Worm (Caenorhabditis elegans) whole organism, early embryonic: Measurements from ENCODE around the gene F45E10.2.

ENCODE experiments used
- B0310.2 ChIP-seq: sonication (generic microtip); optimal IDR thresholded peaks from 2 replicates; lab custom pipeline; 2016; ENCODE audit warnings: mild to moderate bottlenecking, missing genetic modification characterization, missing compliant biosample characterization
- F13C5.2 ChIP-seq: sonication (generic microtip); optimal IDR thresholded peaks from 2 replicates; lab custom pipeline; 2017; ENCODE audit warnings: mild to moderate bottlenecking, missing genetic modification characterization, inconsistent platforms, missing compliant biosample characterization
- aly-1 ChIP-seq: sonication (generic microtip); optimal IDR thresholded peaks from 2 replicates; lab custom pipeline; 2016; ENCODE audit warnings: missing genetic modification characterization, missing compliant biosample characterization
- ama-1 ChIP-seq: fragments of 150-350 bp; optimal IDR thresholded peaks from 2 replicates; lab custom pipeline; 2014
- ceh-13 ChIP-seq: fragments of 200-800 bp; sonication (Bioruptor generic); optimal IDR thresholded peaks from 2 replicates; lab custom pipeline; 2018; ENCODE audit warnings: mild to moderate bottlenecking, missing genetic modification characterization, missing compliant biosample characterization
- ceh-36 ChIP-seq: sonication (generic microtip); optimal IDR thresholded peaks from 2 replicates; lab custom pipeline; 2016; ENCODE audit warnings: missing genetic modification characterization, inconsistent platforms, missing compliant biosample characterization
- ets-7 ChIP-seq: sonication (generic microtip); optimal IDR thresholded peaks from 2 replicates; lab custom pipeline; 2016; ENCODE audit warnings: missing genotype, missing genetic modification characterization, missing compliant biosample characterization
- flt-1 ChIP-seq: fragments of 200-800 bp; sonication (Bioruptor generic); IDR thresholded peaks from 2 replicates; pipeline ENCODE4 v1.3.6; 2022; ENCODE audit warnings: missing genetic modification characterization, missing compliant biosample characterization
- hmbx-1 ChIP-seq: sonication (generic microtip); optimal IDR thresholded peaks from 2 replicates; lab custom pipeline; 2016; ENCODE audit warnings: mild to moderate bottlenecking, missing genetic modification characterization, missing compliant biosample characterization
- hmg-4 ChIP-seq: fragments of 200-800 bp; sonication (Bioruptor generic); optimal IDR thresholded peaks from 2 replicates; lab custom pipeline; 2018; ENCODE audit warnings: mild to moderate bottlenecking, missing genetic modification characterization, missing compliant biosample characterization
- hnd-1 ChIP-seq: sonication (generic microtip); optimal IDR thresholded peaks from 2 replicates; lab custom pipeline; 2016; ENCODE audit warnings: missing genetic modification characterization, missing compliant biosample characterization
- pes-1 ChIP-seq: fragments of 200-800 bp; sonication (Bioruptor generic); IDR thresholded peaks from 2 replicates; pipeline ENCODE4 v1.3.6; 2022; ENCODE audit warnings: missing genetic modification reagents, missing genetic modification characterization, missing compliant biosample characterization
- scrt-1 ChIP-seq: fragments of 200-800 bp; sonication (Bioruptor generic); IDR thresholded peaks from 2 replicates; pipeline ENCODE4 v1.3.6; 2022; ENCODE audit warnings: missing genetic modification characterization, missing compliant biosample characterization
- sea-1 ChIP-seq: fragments of 200-800 bp; sonication (Bioruptor generic); conservative IDR thresholded peaks from 2 replicates; pipeline ENCODE4 v1.3.6; 2022; ENCODE audit warnings: missing genetic modification characterization, missing compliant biosample characterization
- tbx-11 ChIP-seq: fragments of 200-800 bp; sonication (Bioruptor generic); IDR thresholded peaks from 2 replicates; pipeline ENCODE4 v1.3.6; 2022; ENCODE audit warnings: missing genetic modification characterization, missing compliant biosample characterization
- tbx-37 ChIP-seq: fragments of 200-800 bp; sonication (Bioruptor generic); conservative IDR thresholded peaks from 2 replicates; pipeline ENCODE4 v1.3.6; 2022; ENCODE audit warnings: missing genetic modification reagents, missing genetic modification characterization, missing compliant biosample characterization
- tra-4 ChIP-seq: sonication (generic microtip); optimal IDR thresholded peaks from 2 replicates; lab custom pipeline; 2017; ENCODE audit warnings: missing genetic modification characterization, missing compliant biosample characterization

Gene F45E10.2

ce11 chrII:11072565-11072964 lies 17.4 kb upstream of the F45E10.2 start:
- TF ChIP-seq scrt-1 (GFP tag; lab: Robert Waterston, UW) (no peak), ceh-13 (GFP tag; lab: Kevin White, UChicago) (no peak), pes-1 (no peak), sea-1 (no peak), flt-1 (GFP tag; lab: Robert Waterston, UW) (no peak), ets-7 (tag; lab: Kevin White, UChicago) (no peak), hnd-1 (tag; lab: Kevin White, UChicago) (no peak), hmbx-1 (no peak)

ce11 chrII:11064191-11064695 lies 9.1 kb upstream of the F45E10.2 start:
- TF ChIP-seq scrt-1 (GFP tag; lab: Robert Waterston, UW) (no peak), hmg-4 (GFP tag; lab: Kevin White, UChicago) (no peak)

ce11 chrII:11057256-11057655 lies 2.1 kb upstream of the F45E10.2 start:
- TF ChIP-seq sea-1 (no peak), tra-4 (tag; lab: Kevin White, UChicago) (no peak), hmg-4 (GFP tag; lab: Kevin White, UChicago) (no peak), tbx-37 (GFP tag; lab: Robert Waterston, UW) (no peak), hnd-1 (tag; lab: Kevin White, UChicago) (no peak)

ce11 chrII:11052526-11052925 lies 2.6 kb downstream of the F45E10.2 start:
- TF ChIP-seq pes-1 (no peak), scrt-1 (GFP tag; lab: Robert Waterston, UW) (no peak), F13C5.2 (tag; lab: Kevin White, UChicago) (no peak), B0310.2 (tag; lab: Kevin White, UChicago) (no peak), aly-1 (tag; lab: Kevin White, UChicago) (no peak), tbx-11 (GFP tag; lab: Robert Waterston, UW) (no peak), hnd-1 (tag; lab: Kevin White, UChicago) (no peak), sea-1 (no peak), ets-7 (tag; lab: Kevin White, UChicago) (no peak), ama-1 (lab: Kevin White, UChicago) (no peak), flt-1 (GFP tag; lab: Robert Waterston, UW) (no peak), ceh-36 (no peak), tbx-37 (GFP tag; lab: Robert Waterston, UW) (no peak), ceh-13 (GFP tag; lab: Kevin White, UChicago) (no peak), hmbx-1 (no peak), tra-4 (tag; lab: Kevin White, UChicago) (no peak), hmg-4 (GFP tag; lab: Kevin White, UChicago) (no peak)

- TF ChIP-seq hnd-1 (tag; lab: Kevin White, UChicago) (no peak), ama-1 (lab: Kevin White, UChicago) (no peak), ets-7 (tag; lab: Kevin White, UChicago) (no peak), F13C5.2 (tag; lab: Kevin White, UChicago) (no peak), pes-1 (no peak), ceh-13 (GFP tag; lab: Kevin White, UChicago) (no peak), tra-4 (tag; lab: Kevin White, UChicago) (no peak), tbx-11 (GFP tag; lab: Robert Waterston, UW) (no peak), tbx-37 (GFP tag; lab: Robert Waterston, UW) (no peak), hmbx-1 (no peak), scrt-1 (GFP tag; lab: Robert Waterston, UW) (no peak), aly-1 (tag; lab: Kevin White, UChicago) (no peak), sea-1 (no peak), flt-1 (GFP tag; lab: Robert Waterston, UW) (no peak)
Observed at ce11 chrII:11050678-11051077, 4.4 kb downstream of the F45E10.2 start.

ce11 chrII:11049876-11050275 lies 5.2 kb downstream of the F45E10.2 start, which contains the start of the genes sdhd-1 and ilkp-1:
TSS of gene sdhd-1 (minus strand) at chrII:11049913.
TSS of gene ilkp-1 (plus strand) at chrII:11050255.
- TF ChIP-seq B0310.2 (tag; lab: Kevin White, UChicago) (no peak), tbx-11 (GFP tag; lab: Robert Waterston, UW) (no peak), scrt-1 (GFP tag; lab: Robert Waterston, UW) (no peak), F13C5.2 (tag; lab: Kevin White, UChicago) (no peak), ets-7 (tag; lab: Kevin White, UChicago) (no peak), aly-1 (tag; lab: Kevin White, UChicago) (no peak)

ce11 chrII:11048930-11049329 lies 6.2 kb downstream of the F45E10.2 start, which contains the start of gene F33A8.4:
TSS of gene F33A8.4 (minus strand) at chrII:11049030.
- no peak for TF ChIP-seq ceh-13 (GFP tag; lab: Kevin White, UChicago)
- TF ChIP-seq aly-1 (tag; lab: Kevin White, UChicago): no peak
- TF ChIP-seq tbx-11 (GFP tag; lab: Robert Waterston, UW): no peak
- no peak for TF ChIP-seq pes-1
- TF ChIP-seq flt-1 (GFP tag; lab: Robert Waterston, UW): no peak
- TF ChIP-seq B0310.2 (tag; lab: Kevin White, UChicago): no peak
- TF ChIP-seq hmbx-1: no peak
- TF ChIP-seq hnd-1 (tag; lab: Kevin White, UChicago): no peak
- TF ChIP-seq F13C5.2 (tag; lab: Kevin White, UChicago): no peak
- TF ChIP-seq tra-4 (tag; lab: Kevin White, UChicago): no peak
- TF ChIP-seq ceh-36: no peak
- no peak for TF ChIP-seq sea-1
- no peak for TF ChIP-seq tbx-37 (GFP tag; lab: Robert Waterston, UW)
- TF ChIP-seq hmg-4 (GFP tag; lab: Kevin White, UChicago): no peak
- TF ChIP-seq ets-7 (tag; lab: Kevin White, UChicago): no peak

ce11 chrII:11045872-11046271 lies 9.3 kb downstream of the F45E10.2 start, which contains the start of gene col-83:
TSS of gene col-83 (minus strand) at chrII:11045972.
- TF ChIP-seq ets-7 (tag; lab: Kevin White, UChicago) (no peak), hmbx-1 (no peak), scrt-1 (GFP tag; lab: Robert Waterston, UW) (no peak), F13C5.2 (tag; lab: Kevin White, UChicago) (no peak), ama-1 (lab: Kevin White, UChicago) (no peak), sea-1 (no peak), tbx-11 (GFP tag; lab: Robert Waterston, UW) (no peak), tbx-37 (GFP tag; lab: Robert Waterston, UW) (no peak), pes-1 (no peak), flt-1 (GFP tag; lab: Robert Waterston, UW) (no peak), ceh-13 (GFP tag; lab: Kevin White, UChicago) (no peak), tra-4 (tag; lab: Kevin White, UChicago) (no peak), aly-1 (tag; lab: Kevin White, UChicago) (no peak), B0310.2 (tag; lab: Kevin White, UChicago) (no peak)
